Fruit fly (Drosophila melanogaster) whole organism, embryonic: Measurements from ENCODE around the gene CG7483.

Experiments used
- Aef1 ChIP-seq: fragments of 200-800 bp; sonication (Bioruptor generic); IDR thresholded peaks from 3 replicates; pipeline ENCODE4 v1.3.6; 2022; ENCODE audit warnings: missing biosample characterization, missing genetic modification characterization
- B-H2 ChIP-seq: fragments of 200-800 bp; sonication (Bioruptor generic); optimal IDR thresholded peaks from 2 replicates; lab custom pipeline; 2018; ENCODE audit warnings: missing biosample characterization, mild to moderate bottlenecking, missing genetic modification characterization
- CG10267 ChIP-seq: fragments of 200-800 bp; sonication (Bioruptor generic); optimal IDR thresholded peaks from 2 replicates; lab custom pipeline; 2018; ENCODE audit warnings: missing biosample characterization, mild to moderate bottlenecking, missing genetic modification characterization, moderate library complexity
- CG10274 ChIP-seq: fragments of 200-800 bp; sonication (Bioruptor generic); optimal IDR thresholded peaks from 3 replicates; lab custom pipeline; 2017; ENCODE audit warnings: missing biosample characterization, mild to moderate bottlenecking, missing genetic modification characterization
- CG10462 ChIP-seq: fragments of 200-800 bp; sonication (Bioruptor generic); optimal IDR thresholded peaks from 2 replicates; lab custom pipeline; 2016; ENCODE audit warnings: missing biosample characterization, missing genetic modification characterization
- CG10979 ChIP-seq: fragments of 200-800 bp; sonication (Bioruptor generic); optimal IDR thresholded peaks from 2 replicates; lab custom pipeline; 2018; ENCODE audit warnings: missing biosample characterization, mild to moderate bottlenecking, missing genetic modification characterization, moderate library complexity
- CG12659 ChIP-seq: fragments of 200-800 bp; sonication (Bioruptor generic); optimal IDR thresholded peaks from 3 replicates; lab custom pipeline; 2017; ENCODE audit warnings: mild to moderate bottlenecking, missing biosample characterization, missing genetic modification reagents, missing genetic modification characterization
- CG14014 ChIP-seq: fragments of 200-800 bp; sonication (Bioruptor generic); IDR thresholded peaks from 2 replicates; pipeline ENCODE4 v1.3.6; 2022; ENCODE audit warnings: missing biosample characterization, missing genetic modification characterization
- CG14667 ChIP-seq: fragments of 200-800 bp; sonication (Bioruptor generic); IDR thresholded peaks from 2 replicates; pipeline ENCODE4 v1.3.6; 2022; ENCODE audit warnings: missing biosample characterization, missing genetic modification characterization
- CG15696 ChIP-seq: fragments of 200-800 bp; sonication (Bioruptor generic); optimal IDR thresholded peaks from 2 replicates; lab custom pipeline; 2019; ENCODE audit warnings: missing biosample characterization, mild to moderate bottlenecking, missing genetic modification characterization, moderate library complexity
- CG1603 ChIP-seq: fragments of 200-800 bp; sonication (Bioruptor generic); optimal IDR thresholded peaks from 2 replicates; lab custom pipeline; 2019; ENCODE audit warnings: missing biosample characterization, mild to moderate bottlenecking, missing genetic modification characterization, moderate library complexity
- CG17328 ChIP-seq: fragments of 200-800 bp; sonication (Bioruptor generic); IDR thresholded peaks from 2 replicates; pipeline ENCODE4 v1.3.6; 2022; ENCODE audit warnings: missing biosample characterization, missing genetic modification characterization
- CG1792 ChIP-seq: fragments of 200-800 bp; sonication (Bioruptor generic); optimal IDR thresholded peaks from 2 replicates; lab custom pipeline; 2016; ENCODE audit warnings: missing biosample characterization, missing genetic modification characterization
- CG2712 ChIP-seq: fragments of 200-800 bp; optimal IDR thresholded peaks from 3 replicates; lab custom pipeline; 2019; ENCODE audit warnings: missing biosample characterization, mild to moderate bottlenecking, missing genetic modification characterization, moderate library complexity
- CG3065 ChIP-seq: fragments of 200-800 bp; sonication (Bioruptor generic); optimal IDR thresholded peaks from 2 replicates; lab custom pipeline; 2016; ENCODE audit warnings: missing biosample characterization, missing genetic modification characterization
- CG31441 ChIP-seq: fragments of 200-800 bp; sonication (Bioruptor generic); IDR thresholded peaks from 2 replicates; pipeline ENCODE4 v1.3.6; 2022; ENCODE audit warnings: missing biosample characterization, missing genetic modification characterization
- CG33213 ChIP-seq: fragments of 200-800 bp; sonication (Bioruptor generic); optimal IDR thresholded peaks from 3 replicates; lab custom pipeline; 2016; ENCODE audit warnings: missing biosample characterization, missing genetic modification characterization
- CG33557 ChIP-seq: fragments of 200-800 bp; sonication (Bioruptor generic); optimal IDR thresholded peaks from 2 replicates; lab custom pipeline; 2019; ENCODE audit warnings: missing biosample characterization, mild to moderate bottlenecking, missing genetic modification characterization, moderate library complexity
- CG4328 ChIP-seq: fragments of 200-800 bp; sonication (Bioruptor generic); optimal IDR thresholded peaks from 3 replicates; lab custom pipeline; 2017; ENCODE audit warnings: missing biosample characterization, missing genetic modification reagents, missing genetic modification characterization
- CG43689 ChIP-seq: fragments of 200-800 bp; sonication (Bioruptor generic); IDR thresholded peaks from 2 replicates; pipeline ENCODE4 v1.3.6; 2022; ENCODE audit warnings: missing biosample characterization, missing genetic modification characterization
- CG5245 ChIP-seq: fragments of 200-800 bp; sonication (Bioruptor generic); optimal IDR thresholded peaks from 3 replicates; lab custom pipeline; 2016; ENCODE audit warnings: missing biosample characterization, missing genetic modification characterization
- CG6813 ChIP-seq: fragments of 200-800 bp; sonication (Bioruptor generic); optimal IDR thresholded peaks from 2 replicates; lab custom pipeline; 2017; ENCODE audit warnings: missing biosample characterization, missing genetic modification characterization, mild to moderate bottlenecking, moderate library complexity, missing genetic modification reagents
- CG8290 ChIP-seq, 3 experiments: fragments of 200-800 bp; sonication (Bioruptor generic); optimal IDR thresholded peaks; 2 replicates each; lab custom pipeline; 2016 to 2019; ENCODE audit warnings: missing biosample characterization in 3 of 3, missing genetic modification characterization in 3 of 3, mild to moderate bottlenecking in 2 of 3, moderate library complexity in 1 of 3
- CoRest ChIP-seq: fragments of 200-800 bp; sonication (Bioruptor generic); optimal IDR thresholded peaks from 3 replicates; lab custom pipeline; 2018; ENCODE audit warnings: missing biosample characterization, mild to moderate bottlenecking, missing genetic modification characterization, moderate library complexity
- E2f2 ChIP-seq: fragments of 200-800 bp; sonication (Bioruptor generic); IDR thresholded peaks from 2 replicates; pipeline ENCODE4 v1.3.6; 2022; ENCODE audit warnings: missing biosample characterization, missing genetic modification characterization
- Gsc ChIP-seq: fragments of 200-800 bp; sonication (Bioruptor generic); IDR thresholded peaks from 2 replicates; pipeline ENCODE4 v1.3.6; 2022; ENCODE audit warnings: missing biosample characterization, missing genetic modification characterization
- Kr ChIP-seq: fragments of 200-800 bp; sonication (Bioruptor generic); optimal IDR thresholded peaks from 2 replicates; lab custom pipeline; 2017; ENCODE audit warnings: missing biosample characterization, mild to moderate bottlenecking, missing genetic modification characterization
- MBD-R2 ChIP-seq: fragments of 200-800 bp; sonication (Bioruptor generic); IDR thresholded peaks from 2 replicates; pipeline ENCODE4 v1.3.6; 2022; ENCODE audit warnings: missing biosample characterization, missing genetic modification characterization
- Nf-YC ChIP-seq: fragments of 200-800 bp; optimal IDR thresholded peaks from 3 replicates; lab custom pipeline; 2019; ENCODE audit warnings: missing biosample characterization, mild to moderate bottlenecking, missing genetic modification characterization, moderate library complexity
- Ssrp ChIP-seq: fragments of 200-800 bp; sonication (Bioruptor generic); optimal IDR thresholded peaks from 2 replicates; lab custom pipeline; 2018; ENCODE audit warnings: missing biosample characterization, mild to moderate bottlenecking, missing genetic modification characterization, moderate library complexity
- TFAM ChIP-seq: fragments of 200-800 bp; sonication (Bioruptor generic); optimal IDR thresholded peaks from 2 replicates; lab custom pipeline; 2017; ENCODE audit warnings: missing biosample characterization, missing genetic modification characterization, inconsistent platforms
- aop ChIP-seq: fragments of 200-800 bp; sonication (Bioruptor generic); IDR thresholded peaks from 2 replicates; pipeline ENCODE4 v1.3.6; 2022; ENCODE audit warnings: missing biosample characterization, missing genetic modification characterization
- br ChIP-seq: fragments of >200 bp; optimal IDR thresholded peaks from 2 replicates; lab custom pipeline; 2017
- cas ChIP-seq: fragments of 200-800 bp; sonication (Bioruptor generic); IDR thresholded peaks from 2 replicates; pipeline ENCODE4 v1.3.6; 2022; ENCODE audit warnings: missing biosample characterization, missing genetic modification characterization
- corto ChIP-seq: fragments of 200-800 bp; sonication (Bioruptor generic); optimal IDR thresholded peaks from 2 replicates; lab custom pipeline; 2016; ENCODE audit warnings: missing biosample characterization, mild to moderate bottlenecking, missing genetic modification characterization, moderate library complexity
- crp ChIP-seq, 2 experiments: fragments of 200-800 bp; sonication (Bioruptor generic); optimal IDR thresholded peaks; 2 replicates in 1 of 2; 3 replicates in 1 of 2; lab custom pipeline; 2017; ENCODE audit warnings: missing biosample characterization in 2 of 2, missing genetic modification characterization in 2 of 2, mild to moderate bottlenecking in 1 of 2, moderate library complexity in 1 of 2
- dan ChIP-seq: fragments of 200-800 bp; sonication (Bioruptor generic); IDR thresholded peaks from 2 replicates; pipeline ENCODE4 v1.3.6; 2022; ENCODE audit warnings: missing biosample characterization, missing genetic modification characterization
- dimm ChIP-seq: fragments of 200-800 bp; sonication (Bioruptor generic); IDR thresholded peaks from 2 replicates; pipeline ENCODE4 v1.3.6; 2022; ENCODE audit warnings: missing biosample characterization, missing genetic modification characterization
- en ChIP-seq: fragments of 200-800 bp; sonication (Bioruptor generic); optimal IDR thresholded peaks from 2 replicates; lab custom pipeline; 2016; ENCODE audit warnings: missing biosample characterization, missing genetic modification characterization
- esg ChIP-seq: fragments of 200-800 bp; sonication (Bioruptor generic); conservative IDR thresholded peaks from 2 replicates; pipeline ENCODE4 v1.3.6; 2022; ENCODE audit warnings: missing biosample characterization, missing genetic modification characterization
- gsb-n ChIP-seq: fragments of 200-800 bp; sonication (Bioruptor generic); optimal IDR thresholded peaks from 3 replicates; lab custom pipeline; 2018; ENCODE audit warnings: missing biosample characterization, mild to moderate bottlenecking, missing genetic modification characterization
- ind ChIP-seq: fragments of 200-800 bp; sonication (Bioruptor generic); optimal IDR thresholded peaks from 3 replicates; lab custom pipeline; 2016; ENCODE audit warnings: missing biosample characterization, missing genetic modification characterization
- lbe ChIP-seq: fragments of 200-800 bp; sonication (Bioruptor generic); optimal IDR thresholded peaks from 2 replicates; lab custom pipeline; 2016; ENCODE audit warnings: missing biosample characterization, mild to moderate bottlenecking, missing genetic modification characterization
- mirr ChIP-seq: fragments of 200-800 bp; sonication (Bioruptor generic); optimal IDR thresholded peaks from 3 replicates; lab custom pipeline; 2018; ENCODE audit warnings: missing biosample characterization, mild to moderate bottlenecking, missing genetic modification characterization
- nerfin-1 ChIP-seq: fragments of 200-800 bp; sonication (Bioruptor generic); optimal IDR thresholded peaks from 3 replicates; lab custom pipeline; 2019; ENCODE audit warnings: missing biosample characterization, mild to moderate bottlenecking, missing genetic modification characterization, moderate library complexity
- slbo ChIP-seq: fragments of 200-800 bp; sonication (Bioruptor generic); IDR thresholded peaks from 2 replicates; pipeline ENCODE4 v1.3.6; 2022; ENCODE audit warnings: missing biosample characterization, missing genetic modification characterization
- unc-4 ChIP-seq: fragments of 200-800 bp; sonication (Bioruptor generic); IDR thresholded peaks from 2 replicates; pipeline ENCODE4 v1.3.6; 2022; ENCODE audit warnings: missing biosample characterization, missing genetic modification characterization; ENCODE audit not compliant: partially characterized antibody
- z ChIP-seq: fragments of 200-800 bp; sonication (Bioruptor generic); IDR thresholded peaks from 3 replicates; pipeline ENCODE4 v1.3.6; 2022; ENCODE audit warnings: missing biosample characterization, missing genetic modification characterization
- zen ChIP-seq: fragments of 200-800 bp; sonication (Bioruptor generic); optimal IDR thresholded peaks from 3 replicates; lab custom pipeline; 2018; ENCODE audit warnings: missing biosample characterization, mild to moderate bottlenecking, missing genetic modification characterization, moderate library complexity
- zen2 ChIP-seq: fragments of 200-800 bp; sonication (Bioruptor generic); IDR thresholded peaks from 3 replicates; pipeline ENCODE4 v1.3.6; 2022; ENCODE audit warnings: missing biosample characterization, missing genetic modification characterization; ENCODE audit not compliant: partially characterized antibody

The CG7483 gene

DNA sequence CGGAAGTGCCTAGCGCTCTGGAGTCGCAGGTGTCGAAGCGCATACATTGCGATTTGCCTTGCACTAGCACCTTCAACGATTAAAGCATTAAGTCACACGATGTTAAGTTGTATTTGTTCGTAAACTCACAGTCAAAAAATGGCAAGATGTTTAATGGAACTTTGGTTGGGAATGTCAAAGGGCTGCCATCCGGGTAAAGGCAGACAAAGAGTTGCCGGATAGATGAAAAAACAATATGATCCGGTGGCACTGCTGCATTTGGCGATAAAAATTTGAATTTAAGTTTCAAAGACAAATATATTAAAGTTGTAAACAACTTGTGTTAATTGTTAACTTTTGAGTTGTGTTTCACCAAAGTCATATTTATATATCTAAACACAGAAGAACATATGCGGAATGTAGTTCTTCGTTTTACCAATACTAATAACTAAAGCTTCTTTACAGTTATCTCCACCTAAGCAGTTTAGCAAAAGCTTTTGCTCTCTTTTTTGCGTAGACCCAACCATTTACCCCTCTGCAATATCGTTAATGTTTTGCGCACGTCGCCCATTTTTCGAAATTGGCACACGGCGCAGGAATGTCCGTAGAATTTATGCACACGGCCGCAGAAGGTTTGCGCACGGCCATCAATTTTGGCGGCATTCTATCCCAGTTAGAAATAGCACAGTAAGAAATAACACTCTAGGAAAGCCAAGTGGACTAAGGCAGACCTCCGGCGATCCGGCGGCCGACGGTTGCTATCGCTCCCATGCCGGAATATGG, 3.5 kb downstream of the CG7483 start, which contains the start of gene Coq2 (continued):
- no peak for TF ChIP-seq ind
- TF ChIP-seq E2f2 (GFP tag; lab: Robert Waterston, UW) = peak; percentile 96
- no peak for TF ChIP-seq zen
- no peak for TF ChIP-seq Ssrp (tag; lab: Kevin White, UChicago)
- no peak for TF ChIP-seq crp (GFP tag; optimal IDR thresholded peaks at IDR 0.05; lab: Kevin White, UChicago)
- TF ChIP-seq CG2712 (tag; lab: Kevin White, UChicago) = no peak
- no peak for TF ChIP-seq mirr (GFP tag; lab: Kevin White, UChicago)
- TF ChIP-seq TFAM (GFP tag; lab: Kevin White, UChicago) = no peak
- no peak for TF ChIP-seq CG10274 (GFP tag; lab: Kevin White, UChicago)
- no peak for TF ChIP-seq z (GFP tag; lab: Robert Waterston, UW)
- no peak for TF ChIP-seq CG17328 (GFP tag; lab: Robert Waterston, UW)
- TF ChIP-seq CG31441 (GFP tag; lab: Robert Waterston, UW) = no peak
- no peak for TF ChIP-seq B-H2 (GFP tag; lab: Kevin White, UChicago)
- no peak for TF ChIP-seq unc-4 (GFP tag; lab: Robert Waterston, UW)
- TF ChIP-seq lbe (GFP tag; lab: Kevin White, UChicago) = no peak
- no peak for TF ChIP-seq CoRest (tag; lab: Kevin White, UChicago)
- peak; percentile 25; the same call in 1 of the 2 replicates for TF ChIP-seq slbo
- no peak for TF ChIP-seq CG33557 (GFP tag; lab: Kevin White, UChicago)
- no peak for TF ChIP-seq CG6813
- no peak for TF ChIP-seq CG10979 (tag; lab: Kevin White, UChicago)
- no peak for TF ChIP-seq cas (GFP tag; lab: Robert Waterston, UW)
- no peak for TF ChIP-seq CG14667 (GFP tag; lab: Robert Waterston, UW)
- TF ChIP-seq br (lab: Kevin White, UChicago) = no peak
- TF ChIP-seq CG1792 (GFP tag; lab: Kevin White, UChicago) = no peak
- peak; percentile 72 for TF ChIP-seq CG1603 (tag; lab: Kevin White, UChicago)
- TF ChIP-seq CG3065 (GFP tag; lab: Kevin White, UChicago) = no peak
- no peak for TF ChIP-seq esg
- no peak for TF ChIP-seq en (GFP tag; lab: Kevin White, UChicago)
- no peak for TF ChIP-seq Kr (GFP tag; lab: Kevin White, UChicago)
- TF ChIP-seq zen2 (GFP tag; lab: Robert Waterston, UW) = no peak
- no peak for TF ChIP-seq dimm (GFP tag; lab: Robert Waterston, UW)
- TF ChIP-seq MBD-R2 (GFP tag; lab: Robert Waterston, UW) = peak; percentile 82
- TF ChIP-seq CG8290 (GFP tag; optimal IDR thresholded peaks at IDR 0.05; lab: Kevin White, UChicago) = no peak
- no peak for TF ChIP-seq CG8290 (tag; optimal IDR thresholded peaks at IDR 0.05; lab: Kevin White, UChicago)
- TF ChIP-seq nerfin-1 (tag; lab: Kevin White, UChicago) = no peak
- TF ChIP-seq Aef1 = no peak
- peak; percentile 59 for TF ChIP-seq Nf-YC (tag; lab: Kevin White, UChicago)
- no peak for TF ChIP-seq CG43689
- no peak for TF ChIP-seq aop (GFP tag; lab: Robert Waterston, UW)
- peak; percentile 21 for TF ChIP-seq CG33213
- peak; percentile 25 for TF ChIP-seq CG12659 (GFP tag; lab: Kevin White, UChicago)
- no peak for TF ChIP-seq corto
- TF ChIP-seq CG15696 (tag; lab: Kevin White, UChicago) = no peak
- no peak for TF ChIP-seq CG4328 (GFP tag; lab: Kevin White, UChicago)
- TF ChIP-seq CG10267 (tag; lab: Kevin White, UChicago) = no peak
- TF ChIP-seq CG10462 (GFP tag; lab: Kevin White, UChicago) = no peak
- no peak for TF ChIP-seq dan (GFP tag; lab: Robert Waterston, UW)
- no peak for TF ChIP-seq CG14014 (GFP tag; lab: Robert Waterston, UW)
- no peak for TF ChIP-seq CG5245 (GFP tag; lab: Kevin White, UChicago)
- TF ChIP-seq gsb-n (tag; lab: Kevin White, UChicago) = no peak
- no peak for TF ChIP-seq Gsc (GFP tag; lab: Robert Waterston, UW)
